Fruit fly (Drosophila melanogaster) whole organism, wandering third instar larva: ENCODE results near the gene CG7714.

Experiments
- Abd-B ChIP-seq: fragments of >200 bp; optimal IDR thresholded peaks from 2 replicates; lab custom pipeline; 2017; ENCODE audit warnings: missing biosample characterization, missing genetic modification characterization
- CG32264 ChIP-seq: fragments of 200-800 bp; sonication (Bioruptor generic); optimal IDR thresholded peaks from 2 replicates; lab custom pipeline; 2016; ENCODE audit warnings: missing biosample characterization, missing genetic modification characterization
- CG9705 ChIP-seq: fragments of 200-800 bp; sonication (Bioruptor generic); optimal IDR thresholded peaks from 2 replicates; lab custom pipeline; 2018; ENCODE audit warnings: missing biosample characterization, mild to moderate bottlenecking, missing genetic modification characterization
- CrebA ChIP-seq: fragments of 200-800 bp; sonication (Bioruptor generic); optimal IDR thresholded peaks from 2 replicates; lab custom pipeline; 2016; ENCODE audit warnings: missing biosample characterization, mild to moderate bottlenecking, missing genetic modification characterization, borderline replicate concordance
- Dfd ChIP-seq: fragments of >200 bp; optimal IDR thresholded peaks from 2 replicates; lab custom pipeline; 2017; ENCODE audit warnings: missing biosample characterization, missing genetic modification characterization
- Dif ChIP-seq: fragments of 200-275, 200-300 bp; sonication (Bioruptor generic); optimal IDR thresholded peaks from 2 replicates; lab custom pipeline; 2018; ENCODE audit warnings: missing biosample characterization, missing genetic modification characterization; ENCODE audit not compliant: partially characterized antibody
- GATAd ChIP-seq: sonication (Bioruptor generic); optimal IDR thresholded peaks from 2 replicates; lab custom pipeline; 2016; ENCODE audit warnings: missing biosample characterization, missing genetic modification characterization
- HLH106 ChIP-seq: fragments of 200-800 bp; optimal IDR thresholded peaks from 3 replicates; lab custom pipeline; 2019; ENCODE audit warnings: missing biosample characterization, mild to moderate bottlenecking, missing genetic modification characterization, moderate library complexity
- Hnf4 ChIP-seq: fragments of 200-800 bp; sonication (Bioruptor generic); optimal IDR thresholded peaks from 2 replicates; lab custom pipeline; 2016; ENCODE audit warnings: missing biosample characterization, mild to moderate bottlenecking, missing genetic modification characterization
- Hr78 ChIP-seq: fragments of >200 bp; optimal IDR thresholded peaks from 2 replicates; lab custom pipeline; 2017; ENCODE audit warnings: missing biosample characterization, missing genetic modification characterization
- Hr83 ChIP-seq: fragments of 200-300 bp; sonication (Bioruptor generic); optimal IDR thresholded peaks from 2 replicates; lab custom pipeline; 2016; ENCODE audit warnings: missing biosample characterization, mild to moderate bottlenecking, missing genetic modification characterization, moderate library complexity; ENCODE audit not compliant: poor library complexity, severe bottlenecking
- Jra ChIP-seq: sonication (Bioruptor generic); optimal IDR thresholded peaks from 2 replicates; lab custom pipeline; 2016; ENCODE audit warnings: missing biosample characterization, missing genetic modification characterization
- Mio ChIP-seq: sonication (Bioruptor generic); optimal IDR thresholded peaks from 2 replicates; lab custom pipeline; 2016; ENCODE audit warnings: missing biosample characterization, missing genetic modification characterization
- Myc ChIP-seq: fragments of >200 bp; optimal IDR thresholded peaks from 2 replicates; lab custom pipeline; 2017
- N ChIP-seq: fragments of >200 bp; optimal IDR thresholded peaks from 2 replicates; lab custom pipeline; 2018; ENCODE audit warnings: missing biosample characterization, missing external identifiers, missing genetic modification characterization
- OdsH ChIP-seq: fragments of 200-800 bp; sonication (Bioruptor generic); optimal IDR thresholded peaks from 2 replicates; lab custom pipeline; 2016; ENCODE audit warnings: missing biosample characterization, mild to moderate bottlenecking, missing genetic modification characterization
- Rel ChIP-seq, 2 experiments: fragments of 200-800 bp; sonication (Bioruptor generic) in 1 of 2; optimal IDR thresholded peaks; 2 replicates in 1 of 2; 3 replicates in 1 of 2; lab custom pipeline; 2016 to 2019; ENCODE audit warnings: mild to moderate bottlenecking in 2 of 2, missing biosample characterization in 2 of 2, missing genetic modification characterization in 2 of 2, moderate library complexity in 1 of 2
- Sp1 ChIP-seq: fragments of 200-800 bp; sonication (Bioruptor generic); optimal IDR thresholded peaks from 3 replicates; lab custom pipeline; 2019; ENCODE audit warnings: missing biosample characterization, mild to moderate bottlenecking, missing genetic modification characterization, moderate library complexity
- Vsx2 ChIP-seq: fragments of 200-300, 225-300 bp; sonication (Bioruptor generic); optimal IDR thresholded peaks from 2 replicates; lab custom pipeline; 2018; ENCODE audit warnings: missing biosample characterization, missing genetic modification characterization; ENCODE audit not compliant: partially characterized antibody
- br ChIP-seq: fragments of 200-800 bp; sonication (Bioruptor generic); optimal IDR thresholded peaks from 2 replicates; lab custom pipeline; 2016; ENCODE audit warnings: missing biosample characterization, missing genetic modification characterization
- brk ChIP-seq: fragments of 200-800 bp; sonication (Bioruptor generic); optimal IDR thresholded peaks from 2 replicates; lab custom pipeline; 2016; ENCODE audit warnings: missing biosample characterization, mild to moderate bottlenecking, missing genetic modification characterization
- dl ChIP-seq, 2 experiments: fragments of 175-275, 200-275 bp in 1 of 2; fragments of 200-275 bp in 1 of 2; sonication (Bioruptor generic); optimal IDR thresholded peaks; lab custom pipeline; 2018; ENCODE audit warnings: mild to moderate bottlenecking in 2 of 2, missing biosample characterization in 2 of 2, missing genetic modification characterization in 2 of 2, moderate library complexity in 2 of 2; ENCODE audit not compliant: partially characterized antibody in 2 of 2, insufficient read depth in 1 of 2
- dmrt93B ChIP-seq: fragments of 200-800 bp; sonication (Bioruptor generic); optimal IDR thresholded peaks from 2 replicates; lab custom pipeline; 2018; ENCODE audit warnings: missing biosample characterization, mild to moderate bottlenecking, missing genetic modification characterization
- dsf ChIP-seq: sonication (Bioruptor generic); optimal IDR thresholded peaks from 2 replicates; lab custom pipeline; 2016; ENCODE audit warnings: missing biosample characterization, missing genetic modification characterization, borderline replicate concordance
- ey ChIP-seq: fragments of 200-800 bp; sonication (Bioruptor generic); optimal IDR thresholded peaks from 2 replicates; lab custom pipeline; 2016; ENCODE audit warnings: missing biosample characterization, missing genetic modification characterization
- foxo ChIP-seq, 2 experiments: fragments of 200-800 bp; sonication (Bioruptor generic); optimal IDR thresholded peaks; 2 replicates in 1 of 2; 3 replicates in 1 of 2; lab custom pipeline; 2016 to 2017; ENCODE audit warnings: missing biosample characterization in 2 of 2, missing genetic modification characterization in 2 of 2
- fru ChIP-seq: fragments of 200-800 bp; sonication (Bioruptor generic); optimal IDR thresholded peaks from 3 replicates; lab custom pipeline; 2016; ENCODE audit warnings: missing biosample characterization, mild to moderate bottlenecking, missing genetic modification characterization
- h ChIP-seq: fragments of 200-800 bp; sonication (Bioruptor generic); optimal IDR thresholded peaks from 3 replicates; lab custom pipeline; 2016; ENCODE audit warnings: missing biosample characterization, mild to moderate bottlenecking, missing genetic modification characterization
- jim ChIP-seq: fragments of 175-275, 200-325 bp; sonication (Bioruptor generic); optimal IDR thresholded peaks from 2 replicates; lab custom pipeline; 2016; ENCODE audit warnings: missing biosample characterization, mild to moderate bottlenecking, missing genetic modification characterization
- lola ChIP-seq: fragments of >200 bp; optimal IDR thresholded peaks from 2 replicates; lab custom pipeline; 2017; ENCODE audit warnings: missing biosample characterization, missing genetic modification characterization
- pan ChIP-seq: fragments of >200 bp; optimal IDR thresholded peaks from 2 replicates; lab custom pipeline; 2017
- psq ChIP-seq: fragments of 200-800 bp; sonication (Bioruptor generic); optimal IDR thresholded peaks from 3 replicates; lab custom pipeline; 2017; ENCODE audit warnings: missing biosample characterization, mild to moderate bottlenecking, missing genetic modification characterization, moderate library complexity
- rgr ChIP-seq: fragments of 200-800 bp; sonication (Bioruptor generic); optimal IDR thresholded peaks from 3 replicates; lab custom pipeline; 2016; ENCODE audit warnings: missing biosample characterization, mild to moderate bottlenecking, missing genetic modification characterization
- sage ChIP-seq: fragments of 200-800 bp; sonication (Bioruptor generic); optimal IDR thresholded peaks from 2 replicates; lab custom pipeline; 2016; ENCODE audit warnings: missing biosample characterization, mild to moderate bottlenecking, missing genetic modification characterization
- sv ChIP-seq: fragments of 200-800 bp; sonication (Bioruptor generic); optimal IDR thresholded peaks from 3 replicates; lab custom pipeline; 2016; ENCODE audit warnings: missing biosample characterization, missing genetic modification characterization
- tai ChIP-seq: sonication (Bioruptor generic); optimal IDR thresholded peaks from 2 replicates; lab custom pipeline; 2016; ENCODE audit warnings: missing biosample characterization, missing genetic modification characterization
- usp ChIP-seq: fragments of >200 bp; optimal IDR thresholded peaks from 2 replicates; lab custom pipeline; 2017; ENCODE audit warnings: missing biosample characterization, missing genetic modification characterization
- woc ChIP-seq: sonication (Bioruptor generic); optimal IDR thresholded peaks from 2 replicates; lab custom pipeline; 2016; ENCODE audit warnings: missing biosample characterization, mild to moderate bottlenecking, missing genetic modification characterization

The CG7714 gene

DNA sequence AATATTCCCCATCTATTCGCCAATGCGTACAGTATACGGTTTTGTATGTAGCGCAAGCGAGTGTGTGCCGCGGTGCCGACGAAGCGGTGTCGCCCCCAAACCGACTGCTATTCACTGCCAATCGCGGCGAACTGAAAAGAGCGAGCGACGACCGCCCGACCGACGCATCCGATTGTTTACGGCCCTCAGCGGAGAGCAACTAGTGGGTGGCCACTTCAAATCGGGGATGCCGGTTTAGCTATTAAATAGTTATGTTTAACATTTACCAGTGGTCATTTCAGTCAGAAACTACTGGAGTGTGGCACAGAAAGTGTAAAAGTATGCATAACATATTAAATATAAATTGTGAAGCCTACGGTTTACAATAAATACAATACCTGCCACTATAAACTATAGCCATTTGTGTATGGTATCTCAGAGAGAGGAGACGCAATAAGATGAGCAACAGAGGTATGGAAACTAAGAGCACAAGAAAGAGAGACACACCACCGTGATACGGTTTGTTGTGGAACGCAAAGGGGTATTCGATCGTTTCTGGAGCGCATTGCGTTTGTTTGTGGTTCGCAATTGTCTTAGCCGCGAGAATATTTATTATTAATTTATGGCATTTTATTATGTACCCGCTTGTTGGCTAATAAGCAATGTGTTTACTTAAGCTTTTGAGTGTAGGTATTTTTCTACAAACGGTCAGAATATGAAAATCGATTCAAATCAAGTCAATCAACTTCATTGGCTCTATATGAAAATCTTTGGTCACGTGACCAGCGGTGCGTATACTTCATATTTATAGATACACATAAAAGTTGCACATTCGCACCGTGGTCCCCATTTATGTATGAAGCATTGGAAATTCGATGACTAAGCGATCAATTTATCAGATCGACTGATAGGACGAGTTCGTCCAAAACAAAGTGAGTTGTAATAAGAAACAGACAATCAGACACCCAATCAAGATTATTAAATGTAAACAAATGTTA lies 14.0 kb upstream of the CG7714 start:
- TF ChIP-seq Myc (lab: Kevin White, UChicago), result peak; percentile 89
- TF ChIP-seq jim, result no peak
- no peak for TF ChIP-seq tai (GFP tag; lab: Kevin White, UChicago)
- peak; percentile 68 for TF ChIP-seq sage
- TF ChIP-seq Dfd (GFP tag; lab: Kevin White, UChicago), result no peak
- TF ChIP-seq foxo (GFP tag; optimal IDR thresholded peaks at IDR 0.05; lab: Kevin White, UChicago), result no peak
- TF ChIP-seq woc (GFP tag; lab: Kevin White, UChicago), result peak; percentile 81
- TF ChIP-seq Sp1 (GFP tag; lab: Kevin White, UChicago), result no peak
- no peak for TF ChIP-seq Hnf4 (GFP tag; lab: Kevin White, UChicago)
- TF ChIP-seq h (GFP tag; lab: Kevin White, UChicago), result peak; percentile 24
- TF ChIP-seq Hr83 (GFP tag; lab: Kevin White, UChicago), result no peak
- peak; percentile 8 for TF ChIP-seq rgr (GFP tag; lab: Kevin White, UChicago)
- no peak for TF ChIP-seq HLH106 (tag; lab: Kevin White, UChicago)
- TF ChIP-seq dsf (GFP tag; lab: Kevin White, UChicago), result no peak
- TF ChIP-seq Abd-B (GFP tag; lab: Kevin White, UChicago), result no peak
- no peak for TF ChIP-seq fru (GFP tag; lab: Kevin White, UChicago)
- TF ChIP-seq CG9705 (GFP tag; lab: Kevin White, UChicago), result no peak
- no peak for TF ChIP-seq CrebA
- TF ChIP-seq sv (GFP tag; lab: Kevin White, UChicago), result no peak
- TF ChIP-seq dmrt93B (GFP tag; lab: Kevin White, UChicago), result no peak
- no peak for TF ChIP-seq Mio (GFP tag; lab: Kevin White, UChicago)
- no peak for TF ChIP-seq Rel (GFP tag; optimal IDR thresholded peaks at IDR 0.05; lab: Kevin White, UChicago)
- TF ChIP-seq Rel (tag; optimal IDR thresholded peaks at IDR 0.05; lab: Kevin White, UChicago), result no peak
- TF ChIP-seq Dif (GFP tag; lab: Kevin White, UChicago), result peak; percentile 55
- no peak for TF ChIP-seq CG32264 (GFP tag; lab: Kevin White, UChicago)
- no peak for TF ChIP-seq psq (GFP tag; lab: Kevin White, UChicago)
- peak; percentile 36 for TF ChIP-seq brk
- no peak for TF ChIP-seq OdsH (GFP tag; lab: Kevin White, UChicago)
- no peak for TF ChIP-seq br (GFP tag; lab: Kevin White, UChicago)
- TF ChIP-seq pan, result no peak
- no peak for TF ChIP-seq Hr78
- TF ChIP-seq Jra (GFP tag; lab: Kevin White, UChicago), result no peak
- no peak for TF ChIP-seq N
- TF ChIP-seq usp (GFP tag; lab: Kevin White, UChicago), result no peak
- no peak for TF ChIP-seq lola
- TF ChIP-seq Vsx2 (GFP tag; lab: Kevin White, UChicago), result no peak
- TF ChIP-seq GATAd, result no peak
- no peak for TF ChIP-seq ey (GFP tag; lab: Kevin White, UChicago)
- peak in 1 of 2 experiments; percentile 47 for TF ChIP-seq dl (GFP tag; optimal IDR thresholded peaks at IDR 0.05; lab: Kevin White, UChicago; ENCODE audit: insufficient read depth in 1 of 2, partially characterized antibody in 2 of 2)

DNA sequence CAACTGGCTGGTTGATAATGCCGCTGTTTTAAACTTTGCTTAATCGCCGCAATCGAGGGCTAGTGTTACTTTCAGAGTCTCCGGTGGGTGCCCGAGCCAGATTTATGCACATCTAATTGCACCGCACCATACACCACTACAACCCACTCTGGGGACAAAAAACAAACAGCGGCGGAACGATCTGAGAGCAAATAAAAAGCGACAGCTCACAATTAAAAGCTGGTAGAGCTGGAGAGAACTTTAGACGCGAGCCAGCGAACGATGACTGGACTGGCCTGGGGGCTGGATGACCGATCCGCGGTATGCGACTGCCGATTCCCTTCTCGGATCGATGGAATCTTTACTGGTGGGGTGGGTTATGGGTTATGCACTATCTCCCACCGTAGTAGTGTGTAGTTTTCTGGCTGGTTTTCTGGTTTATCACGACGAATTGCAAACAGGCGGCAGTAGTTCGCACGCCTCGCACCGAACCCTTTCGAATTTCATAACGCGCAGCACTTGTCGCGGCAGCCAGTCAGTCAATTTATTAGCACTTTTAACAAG lies 13.3 kb upstream of the CG7714 start:
- TF ChIP-seq Sp1 (GFP tag; lab: Kevin White, UChicago) (peak; percentile 13), psq (GFP tag; lab: Kevin White, UChicago) (no peak), lola (no peak), Dif (GFP tag; lab: Kevin White, UChicago) (no peak), CrebA (no peak), h (GFP tag; lab: Kevin White, UChicago) (no peak), N (no peak), sv (GFP tag; lab: Kevin White, UChicago) (no peak), Myc (lab: Kevin White, UChicago) (no peak), fru (GFP tag; lab: Kevin White, UChicago) (no peak), foxo (GFP tag; optimal IDR thresholded peaks at IDR 0.05; lab: Kevin White, UChicago) (peak in 1 of 2 experiments; percentile 3), woc (GFP tag; lab: Kevin White, UChicago) (no peak)
